Worm (Caenorhabditis elegans) whole organism, midembryonic: Measurements from ENCODE around the gene C23G10.10.
A peak's percentile ranks its signal among the peaks of the same experiment; 100 is the strongest.

Source experiments
- T22C8.4 ChIP-seq: fragments of 200-800 bp; sonication (Bioruptor generic); IDR thresholded peaks from 2 replicates; pipeline ENCODE4 v1.3.6; 2022; ENCODE audit warnings: missing genetic modification characterization, missing compliant biosample characterization
- cog-1 ChIP-seq: sonication (generic microtip); optimal IDR thresholded peaks from 2 replicates; lab custom pipeline; 2016; ENCODE audit warnings: missing genetic modification characterization, missing compliant biosample characterization
- flt-1 ChIP-seq: fragments of 200-800 bp; sonication (Bioruptor generic); IDR thresholded peaks from 2 replicates; pipeline ENCODE4 v1.3.6; 2022; ENCODE audit warnings: missing genetic modification characterization, missing compliant biosample characterization
- klf-2 ChIP-seq: fragments of 200-800 bp; sonication (Bioruptor generic); conservative IDR thresholded peaks from 2 replicates; pipeline ENCODE4 v1.3.6; 2022; ENCODE audit warnings: missing genetic modification reagents, missing genetic modification characterization, missing compliant biosample characterization
- med-1 ChIP-seq: sonication (generic microtip); optimal IDR thresholded peaks from 2 replicates; lab custom pipeline; 2017; ENCODE audit warnings: missing genetic modification characterization, mild to moderate bottlenecking, missing compliant biosample characterization, antibody characterized with exemption, missing genetic modification reagents; ENCODE audit not compliant: insufficient read depth
- ref-1 ChIP-seq: fragments of 200-800 bp; sonication (Bioruptor generic); conservative IDR thresholded peaks from 2 replicates; pipeline ENCODE4 v1.3.6; 2022; ENCODE audit warnings: missing genetic modification reagents, missing genetic modification characterization, missing compliant biosample characterization
- tab-1 ChIP-seq: fragments of 200-800 bp; sonication (Bioruptor generic); IDR thresholded peaks from 2 replicates; pipeline ENCODE4 v1.3.6; 2022; ENCODE audit warnings: missing genetic modification characterization, missing compliant biosample characterization
- ztf-23 ChIP-seq: fragments of 200-800 bp; sonication (Bioruptor generic); IDR thresholded peaks from 2 replicates; pipeline ENCODE4 v1.3.6; 2022; ENCODE audit warnings: missing genetic modification reagents, missing genetic modification characterization, missing compliant biosample characterization
- ztf-29 ChIP-seq: fragments of 200-800 bp; sonication (Bioruptor generic); IDR thresholded peaks from 2 replicates; pipeline ENCODE4 v1.3.6; 2022; ENCODE audit warnings: missing genetic modification reagents, missing genetic modification characterization, missing compliant biosample characterization

Gene C23G10.10

ce11 chrIII:6173020-6173597, 40.7 kb downstream of the C23G10.10 start, which contains the start of the genes abcf-3 and F42A10.5:
abcf-3 (plus strand) TSS chrIII:6173403.
F42A10.5 (minus strand) TSS chrIII:6173477.
- TF ChIP-seq med-1 (GFP tag; lab: Kevin White, UChicago) (no peak), flt-1 (GFP tag; lab: Robert Waterston, UW) (0 out of 2 replicates have a peak, but pooled peaks have one; percentile 45)

ce11 chrIII:6170038-6170437, 43.8 kb downstream of the C23G10.10 start:
- TF ChIP-seq ztf-23 (GFP tag; lab: Robert Waterston, UW) (no peak), flt-1 (GFP tag; lab: Robert Waterston, UW) (no peak), ztf-29 (GFP tag; lab: Robert Waterston, UW) (no peak), T22C8.4 (GFP tag; lab: Robert Waterston, UW) (no peak), med-1 (GFP tag; lab: Kevin White, UChicago) (no peak), cog-1 (no peak), klf-2 (GFP tag; lab: Robert Waterston, UW) (no peak), tab-1 (no peak), ref-1 (GFP tag; lab: Robert Waterston, UW) (no peak)

- TF ChIP-seq med-1 (GFP tag; lab: Kevin White, UChicago) (no peak), klf-2 (GFP tag; lab: Robert Waterston, UW) (no peak), flt-1 (GFP tag; lab: Robert Waterston, UW) (no peak), ztf-29 (GFP tag; lab: Robert Waterston, UW) (no peak), tab-1 (no peak), ztf-23 (GFP tag; lab: Robert Waterston, UW) (no peak), T22C8.4 (GFP tag; lab: Robert Waterston, UW) (no peak), ref-1 (GFP tag; lab: Robert Waterston, UW) (no peak), cog-1 (no peak)
Observed at ce11 chrIII:6168497-6169227, 45.2 kb downstream of the C23G10.10 start, which contains the start of gene efk-1. efk-1 (minus strand) TSS chrIII:6168547.

- no peak for TF ChIP-seq cog-1
- no peak for TF ChIP-seq flt-1 (GFP tag; lab: Robert Waterston, UW)
- no peak for TF ChIP-seq med-1 (GFP tag; lab: Kevin White, UChicago)
- no peak for TF ChIP-seq tab-1
- TF ChIP-seq klf-2 (GFP tag; lab: Robert Waterston, UW): no peak
- TF ChIP-seq ref-1 (GFP tag; lab: Robert Waterston, UW): no peak
- no peak for TF ChIP-seq ztf-29 (GFP tag; lab: Robert Waterston, UW)
- no peak for TF ChIP-seq ztf-23 (GFP tag; lab: Robert Waterston, UW)
- TF ChIP-seq T22C8.4 (GFP tag; lab: Robert Waterston, UW): no peak
Observed at ce11 chrIII:6166634-6167033, 47.2 kb downstream of the C23G10.10 start.

ce11 chrIII:6165240-6165639, 48.6 kb downstream of the C23G10.10 start:
- TF ChIP-seq tab-1 (no peak), cog-1 (no peak), med-1 (GFP tag; lab: Kevin White, UChicago) (no peak), T22C8.4 (GFP tag; lab: Robert Waterston, UW) (no peak), ztf-23 (GFP tag; lab: Robert Waterston, UW) (no peak), flt-1 (GFP tag; lab: Robert Waterston, UW) (no peak), klf-2 (GFP tag; lab: Robert Waterston, UW) (no peak), ztf-29 (GFP tag; lab: Robert Waterston, UW) (no peak), ref-1 (GFP tag; lab: Robert Waterston, UW) (no peak)

- TF ChIP-seq med-1 (GFP tag; lab: Kevin White, UChicago) (no peak), klf-2 (GFP tag; lab: Robert Waterston, UW) (no peak), T22C8.4 (GFP tag; lab: Robert Waterston, UW) (0 out of 2 replicates have a peak, but pooled peaks have one; percentile 16)
Observed at ce11 chrIII:6164253-6164971, 49.4 kb downstream of the C23G10.10 start, which contains the start of gene F42A10.9. F42A10.9 (plus strand) TSS chrIII:6164573.

- TF ChIP-seq med-1 (GFP tag; lab: Kevin White, UChicago): no peak
- TF ChIP-seq klf-2 (GFP tag; lab: Robert Waterston, UW): no peak
- TF ChIP-seq T22C8.4 (GFP tag; lab: Robert Waterston, UW): no peak
- no peak for TF ChIP-seq ztf-29 (GFP tag; lab: Robert Waterston, UW)
- TF ChIP-seq ztf-23 (GFP tag; lab: Robert Waterston, UW): no peak
- no peak for TF ChIP-seq flt-1 (GFP tag; lab: Robert Waterston, UW)
- no peak for TF ChIP-seq cog-1
- no peak for TF ChIP-seq ref-1 (GFP tag; lab: Robert Waterston, UW)
Observed at ce11 chrIII:6163381-6163780, 50.4 kb downstream of the C23G10.10 start.
